Worm (Caenorhabditis elegans) whole organism, young adult: ENCODE results near the gene K07C11.8.

Experiments
- B0019.2 ChIP-seq: fragments of 200-800 bp; sonication (Bioruptor generic); conservative IDR thresholded peaks from 2 replicates; pipeline ENCODE4 v1.3.6; 2022; ENCODE audit warnings: missing genetic modification reagents, missing genetic modification characterization, missing compliant biosample characterization
- B0336.3 ChIP-seq: fragments of 200-800 bp; sonication (Bioruptor generic); IDR thresholded peaks from 2 replicates; pipeline ENCODE4 v1.3.6; 2022; ENCODE audit warnings: missing genetic modification characterization, missing compliant biosample characterization
- C17E4.6 ChIP-seq: fragments of 200-800 bp; sonication (Bioruptor generic); IDR thresholded peaks from 2 replicates; pipeline ENCODE4 v1.3.6; 2022; ENCODE audit warnings: missing genetic modification reagents, missing genetic modification characterization, missing compliant biosample characterization
- F33H1.4 ChIP-seq: fragments of 200-800 bp; sonication (Bioruptor generic); IDR thresholded peaks from 2 replicates; pipeline ENCODE4 v1.3.6; 2022; ENCODE audit warnings: missing genetic modification reagents, missing genetic modification characterization, missing compliant biosample characterization
- F57A8.1 ChIP-seq: fragments of 200-800 bp; sonication (Bioruptor generic); optimal IDR thresholded peaks from 2 replicates; lab custom pipeline; 2018; ENCODE audit warnings: mild to moderate bottlenecking, missing genetic modification characterization, moderate library complexity, missing compliant biosample characterization
- Y53G8AR.9 ChIP-seq: fragments of 200-800 bp; sonication (Bioruptor generic); conservative IDR thresholded peaks from 2 replicates; pipeline ENCODE4 v1.3.6; 2022; ENCODE audit warnings: missing genetic modification reagents, missing genetic modification characterization, missing compliant biosample characterization
- Y95B8A.8 ChIP-seq: fragments of 200-800 bp; sonication (Bioruptor generic); IDR thresholded peaks from 2 replicates; pipeline ENCODE4 v1.3.6; 2022; ENCODE audit warnings: missing genetic modification reagents, missing genetic modification characterization, missing compliant biosample characterization
- akir-1 ChIP-seq: fragments of 200-800 bp; sonication (Bioruptor generic); optimal IDR thresholded peaks from 2 replicates; lab custom pipeline; 2018; ENCODE audit warnings: mild to moderate bottlenecking, missing genetic modification characterization, moderate library complexity, missing compliant biosample characterization
- aptf-3 ChIP-seq: fragments of 200-800 bp; sonication (Bioruptor generic); IDR thresholded peaks from 2 replicates; pipeline ENCODE4 v1.3.6; 2022; ENCODE audit warnings: missing genetic modification characterization, missing compliant biosample characterization
- attf-3 ChIP-seq: fragments of 200-800 bp; sonication (Bioruptor generic); conservative IDR thresholded peaks from 2 replicates; pipeline ENCODE4 v1.3.6; 2022; ENCODE audit warnings: missing genetic modification reagents, missing genetic modification characterization, missing compliant biosample characterization
- cebp-1 ChIP-seq, 2 experiments: fragments of 200-800 bp in 1 of 2; sonication (Bioruptor generic) in 1 of 2; sonication (generic microtip) in 1 of 2; IDR thresholded peaks in 1 of 2; optimal IDR thresholded peaks in 1 of 2; 2 replicates each; pipeline versions ENCODE4 v1.3.6 to Lab custom; 2017 to 2022; ENCODE audit warnings: missing compliant biosample characterization in 2 of 2, missing genetic modification characterization in 2 of 2, mild to moderate bottlenecking in 1 of 2, missing genetic modification reagents in 1 of 2, moderate library complexity in 1 of 2
- ceh-40 ChIP-seq: fragments of 200-800 bp; sonication (Bioruptor generic); IDR thresholded peaks from 2 replicates; pipeline ENCODE4 v1.3.6; 2022; ENCODE audit warnings: missing genetic modification characterization, missing compliant biosample characterization
- ceh-79 ChIP-seq: sonication (generic microtip); optimal IDR thresholded peaks from 2 replicates; lab custom pipeline; 2017; ENCODE audit warnings: mild to moderate bottlenecking, missing genetic modification characterization, missing compliant biosample characterization
- hlh-12 ChIP-seq: sonication (generic microtip); optimal IDR thresholded peaks from 2 replicates; lab custom pipeline; 2016; ENCODE audit warnings: missing genetic modification characterization, missing compliant biosample characterization
- hmg-1.2 ChIP-seq: fragments of 200-800 bp; sonication (Bioruptor generic); IDR thresholded peaks from 2 replicates; pipeline ENCODE4 v1.3.6; 2022; ENCODE audit warnings: missing genetic modification reagents, missing genetic modification characterization, missing compliant biosample characterization
- hsf-1 ChIP-seq: fragments of 200-800 bp; sonication (Bioruptor generic); IDR thresholded peaks from 2 replicates; pipeline ENCODE4 v1.3.6; 2022; ENCODE audit warnings: missing genetic modification reagents, missing genetic modification characterization, missing compliant biosample characterization
- let-607 ChIP-seq, 2 experiments: fragments of 200-800 bp in 1 of 2; sonication (Bioruptor generic) in 1 of 2; sonication (generic microtip) in 1 of 2; optimal IDR thresholded peaks; 2 replicates each; lab custom pipeline; 2016 to 2018; ENCODE audit warnings: mild to moderate bottlenecking in 2 of 2, missing compliant biosample characterization in 2 of 2, missing genetic modification characterization in 2 of 2, moderate library complexity in 2 of 2, missing genotype in 1 of 2
- lin-40 ChIP-seq: sonication (generic microtip); optimal IDR thresholded peaks from 2 replicates; lab custom pipeline; 2016; ENCODE audit warnings: missing genetic modification characterization, mild to moderate bottlenecking, missing compliant biosample characterization, missing genotype, missing genetic modification reagents
- lsl-1 ChIP-seq: fragments of 200-800 bp; sonication (Bioruptor generic); optimal IDR thresholded peaks from 2 replicates; lab custom pipeline; 2018; ENCODE audit warnings: mild to moderate bottlenecking, missing genetic modification characterization, moderate library complexity, missing compliant biosample characterization
- madf-3 ChIP-seq: fragments of 200-800 bp; sonication (Bioruptor generic); IDR thresholded peaks from 2 replicates; pipeline ENCODE4 v1.3.6; 2022; ENCODE audit warnings: missing genetic modification reagents, missing genetic modification characterization, missing compliant biosample characterization
- madf-8 ChIP-seq: fragments of 200-800 bp; sonication (Bioruptor generic); conservative IDR thresholded peaks from 2 replicates; pipeline ENCODE4 v1.3.6; 2022; ENCODE audit warnings: missing genetic modification reagents, missing genetic modification characterization, missing compliant biosample characterization
- mxl-1 ChIP-seq: sonication (generic microtip); optimal IDR thresholded peaks from 2 replicates; lab custom pipeline; 2016; ENCODE audit warnings: missing genetic modification characterization, missing compliant biosample characterization
- nhr-179 ChIP-seq: sonication (generic microtip); optimal IDR thresholded peaks from 2 replicates; lab custom pipeline; 2016; ENCODE audit warnings: mild to moderate bottlenecking, missing genetic modification characterization, missing compliant biosample characterization
- nhr-90 ChIP-seq: sonication (generic microtip); optimal IDR thresholded peaks from 2 replicates; lab custom pipeline; 2016; ENCODE audit warnings: missing genotype, mild to moderate bottlenecking, missing genetic modification characterization, missing compliant biosample characterization
- rec-8 ChIP-seq, 2 experiments: sonication (generic microtip); optimal IDR thresholded peaks; 2 replicates each; lab custom pipeline; 2016; ENCODE audit warnings: mild to moderate bottlenecking in 2 of 2, missing genetic modification characterization in 2 of 2, missing genetic modification reagents in 2 of 2, missing genotype in 2 of 2, missing biosample characterization in 1 of 2, missing compliant biosample characterization in 1 of 2, moderate library complexity in 1 of 2
- repo-1 ChIP-seq: sonication (generic microtip); optimal IDR thresholded peaks from 2 replicates; lab custom pipeline; 2017; ENCODE audit warnings: mild to moderate bottlenecking, missing genetic modification characterization, missing compliant biosample characterization
- sdz-38 ChIP-seq: sonication (generic microtip); optimal IDR thresholded peaks from 2 replicates; lab custom pipeline; 2016; ENCODE audit warnings: missing genotype, missing genetic modification characterization, missing compliant biosample characterization
- sea-2 ChIP-seq: fragments of 200-800 bp; sonication (Bioruptor generic); IDR thresholded peaks from 2 replicates; pipeline ENCODE4 v1.3.6; 2022; ENCODE audit warnings: missing genetic modification characterization, missing compliant biosample characterization
- snpc-1.1 ChIP-seq: sonication (generic microtip); optimal IDR thresholded peaks from 2 replicates; lab custom pipeline; 2017; ENCODE audit warnings: missing genetic modification characterization, mild to moderate bottlenecking, missing compliant biosample characterization, antibody characterized with exemption, moderate library complexity, missing genotype, missing genetic modification reagents; ENCODE audit not compliant: insufficient read depth
- snpc-4 ChIP-seq, 5 experiments: fragments of 150-350 bp in 1 of 5; sonication (generic microtip) in 4 of 5; optimal IDR thresholded peaks; 2 replicates each; lab custom pipeline; 2014 to 2018; ENCODE audit warnings: missing genetic modification characterization in 5 of 5, missing biosample characterization in 3 of 5, antibody characterized with exemption in 2 of 5, mild to moderate bottlenecking in 2 of 5, missing compliant biosample characterization in 2 of 5, missing genotype in 2 of 5, moderate library complexity in 2 of 5, missing genetic modification reagents in 1 of 5
- tbp1 ChIP-seq: fragments of 200-800 bp; sonication (Bioruptor generic); optimal IDR thresholded peaks from 2 replicates; lab custom pipeline; 2018; ENCODE audit warnings: mild to moderate bottlenecking, missing genetic modification characterization, missing compliant biosample characterization
- unc-130 ChIP-seq: sonication (generic microtip); optimal IDR thresholded peaks from 2 replicates; lab custom pipeline; 2016; ENCODE audit warnings: missing genetic modification reagents, missing genetic modification characterization, missing compliant biosample characterization
- xnd-1 ChIP-seq: sonication (generic microtip); optimal IDR thresholded peaks from 2 replicates; lab custom pipeline; 2016; ENCODE audit warnings: missing genotype, missing genetic modification reagents, missing genetic modification characterization, missing compliant biosample characterization
- ztf-22 ChIP-seq: fragments of 200-800 bp; sonication (Bioruptor generic); optimal IDR thresholded peaks from 2 replicates; lab custom pipeline; 2018; ENCODE audit warnings: mild to moderate bottlenecking, missing genetic modification characterization, moderate library complexity, missing compliant biosample characterization
- ztf-3 ChIP-seq: fragments of 200-800 bp; sonication (Bioruptor generic); optimal IDR thresholded peaks from 2 replicates; lab custom pipeline; 2018; ENCODE audit warnings: mild to moderate bottlenecking, missing genetic modification characterization, missing compliant biosample characterization

Gene K07C11.8

ce11 chrV:8178914-8179542 lies 38.7 kb downstream of the K07C11.8 start, which contains the start of gene srp-7 (continued):
- TF ChIP-seq lin-40 (tag; lab: Kevin White, UChicago) (peak; percentile 31), snpc-1.1 (tag; lab: Kevin White, UChicago) (no peak), attf-3 (GFP tag; lab: Robert Waterston, UW) (peak; percentile 60), nhr-90 (tag; lab: Kevin White, UChicago) (no peak)

ce11 chrV:8178279-8178678 lies 39.4 kb downstream of the K07C11.8 start:
- no peak for TF ChIP-seq nhr-90 (tag; lab: Kevin White, UChicago)
- TF ChIP-seq F57A8.1 (GFP tag; lab: Kevin White, UChicago), result no peak
- peak; percentile 79 for TF ChIP-seq F33H1.4 (GFP tag; lab: Robert Waterston, UW)
- no peak for TF ChIP-seq C17E4.6 (GFP tag; lab: Robert Waterston, UW)
- TF ChIP-seq Y53G8AR.9 (GFP tag; lab: Robert Waterston, UW), result no peak
- no peak for TF ChIP-seq madf-3 (GFP tag; lab: Robert Waterston, UW)
- TF ChIP-seq lsl-1 (GFP tag; lab: Kevin White, UChicago), result peak; percentile 83
- TF ChIP-seq madf-8 (GFP tag; lab: Robert Waterston, UW), result peak; percentile 43; the same call in 1 of the 2 replicates
- TF ChIP-seq unc-130 (GFP tag; lab: Kevin White, UChicago), result no peak
- TF ChIP-seq xnd-1 (tag; lab: Kevin White, UChicago), result peak; percentile 1
- 0 out of 2 replicates have a peak, but pooled peaks have one; percentile 25 for TF ChIP-seq hsf-1 (GFP tag; lab: Robert Waterston, UW)

ce11 chrV:8177349-8177748 lies 40.3 kb downstream of the K07C11.8 start, which contains the start of gene F20D6.9:
F20D6.9 (minus strand) TSS chrV:8177449.
- TF ChIP-seq let-607 (tag; optimal IDR thresholded peaks at IDR 0.05; lab: Kevin White, UChicago), result no peak
- TF ChIP-seq snpc-4 (GFP tag; optimal IDR thresholded peaks at IDR 0.05; lab: Kevin White, UChicago), result no peak
- no peak for TF ChIP-seq snpc-4 (tag; optimal IDR thresholded peaks at IDR 0.05; lab: Kevin White, UChicago)
- TF ChIP-seq ztf-22 (GFP tag; lab: Kevin White, UChicago), result no peak
- no peak for TF ChIP-seq tbp1 (GFP tag; lab: Kevin White, UChicago)
- no peak for TF ChIP-seq nhr-90 (tag; lab: Kevin White, UChicago)
- no peak for TF ChIP-seq sdz-38 (tag; lab: Kevin White, UChicago)
- no peak for TF ChIP-seq akir-1 (GFP tag; lab: Kevin White, UChicago)
- TF ChIP-seq madf-3 (GFP tag; lab: Robert Waterston, UW), result no peak
- TF ChIP-seq aptf-3 (GFP tag; lab: Robert Waterston, UW), result no peak
- no peak for TF ChIP-seq hmg-1.2 (GFP tag; lab: Robert Waterston, UW)
- no peak for TF ChIP-seq B0019.2 (GFP tag; lab: Robert Waterston, UW)
- no peak for TF ChIP-seq lsl-1 (GFP tag; lab: Kevin White, UChicago)
- no peak for TF ChIP-seq unc-130 (GFP tag; lab: Kevin White, UChicago)
- no peak for TF ChIP-seq Y95B8A.8
- no peak for TF ChIP-seq repo-1
- TF ChIP-seq hlh-12, result no peak
- TF ChIP-seq B0336.3, result no peak
- TF ChIP-seq sea-2 (GFP tag; lab: Robert Waterston, UW), result no peak
- no peak for TF ChIP-seq nhr-179 (tag; lab: Kevin White, UChicago)

- TF ChIP-seq ztf-3, result no peak
- no peak for TF ChIP-seq cebp-1 (GFP tag; IDR thresholded peaks at IDR 0.05; lab: Robert Waterston, UW)
- no peak for TF ChIP-seq cebp-1 (tag; optimal IDR thresholded peaks at IDR 0.05; lab: Kevin White, UChicago)
- no peak for TF ChIP-seq Y53G8AR.9 (GFP tag; lab: Robert Waterston, UW)
- no peak for TF ChIP-seq mxl-1 (tag; lab: Kevin White, UChicago)
- TF ChIP-seq repo-1, result no peak
- TF ChIP-seq ceh-40 (GFP tag; lab: Robert Waterston, UW), result no peak
- TF ChIP-seq ceh-79 (tag; lab: Kevin White, UChicago), result no peak
- no peak for TF ChIP-seq rec-8 (tag; optimal IDR thresholded peaks at IDR 0.05; lab: Kevin White, UChicago)
These were observed 46.0 kb downstream of the K07C11.8 start for ce11 chrV:8171688-8172087.
